Fruit fly (Drosophila melanogaster) whole organism, wandering third instar larva: Measurements from ENCODE around the gene SdhC.

Experiments used
- CG32264 ChIP-seq: fragments of 200-800 bp; sonication (Bioruptor generic); optimal IDR thresholded peaks from 2 replicates; lab custom pipeline; 2016; ENCODE audit warnings: missing biosample characterization, missing genetic modification characterization
- CG9705 ChIP-seq: fragments of 200-800 bp; sonication (Bioruptor generic); optimal IDR thresholded peaks from 2 replicates; lab custom pipeline; 2018; ENCODE audit warnings: missing biosample characterization, mild to moderate bottlenecking, missing genetic modification characterization
- CrebA ChIP-seq: fragments of 200-800 bp; sonication (Bioruptor generic); optimal IDR thresholded peaks from 2 replicates; lab custom pipeline; 2016; ENCODE audit warnings: missing biosample characterization, mild to moderate bottlenecking, missing genetic modification characterization, borderline replicate concordance
- Dfd ChIP-seq: fragments of >200 bp; optimal IDR thresholded peaks from 2 replicates; lab custom pipeline; 2017; ENCODE audit warnings: missing biosample characterization, missing genetic modification characterization
- Dif ChIP-seq: fragments of 200-275, 200-300 bp; sonication (Bioruptor generic); optimal IDR thresholded peaks from 2 replicates; lab custom pipeline; 2018; ENCODE audit warnings: missing biosample characterization, missing genetic modification characterization; ENCODE audit not compliant: partially characterized antibody
- HLH106 ChIP-seq: fragments of 200-800 bp; optimal IDR thresholded peaks from 3 replicates; lab custom pipeline; 2019; ENCODE audit warnings: missing biosample characterization, mild to moderate bottlenecking, missing genetic modification characterization, moderate library complexity
- Hnf4 ChIP-seq: fragments of 200-800 bp; sonication (Bioruptor generic); optimal IDR thresholded peaks from 2 replicates; lab custom pipeline; 2016; ENCODE audit warnings: missing biosample characterization, mild to moderate bottlenecking, missing genetic modification characterization
- Hr78 ChIP-seq: fragments of >200 bp; optimal IDR thresholded peaks from 2 replicates; lab custom pipeline; 2017; ENCODE audit warnings: missing biosample characterization, missing genetic modification characterization
- Hr83 ChIP-seq: fragments of 200-300 bp; sonication (Bioruptor generic); optimal IDR thresholded peaks from 2 replicates; lab custom pipeline; 2016; ENCODE audit warnings: missing biosample characterization, mild to moderate bottlenecking, missing genetic modification characterization, moderate library complexity; ENCODE audit not compliant: poor library complexity, severe bottlenecking
- Jra ChIP-seq: sonication (Bioruptor generic); optimal IDR thresholded peaks from 2 replicates; lab custom pipeline; 2016; ENCODE audit warnings: missing biosample characterization, missing genetic modification characterization
- Mio ChIP-seq: sonication (Bioruptor generic); optimal IDR thresholded peaks from 2 replicates; lab custom pipeline; 2016; ENCODE audit warnings: missing biosample characterization, missing genetic modification characterization
- Myc ChIP-seq: fragments of >200 bp; optimal IDR thresholded peaks from 2 replicates; lab custom pipeline; 2017
- N ChIP-seq: fragments of >200 bp; optimal IDR thresholded peaks from 2 replicates; lab custom pipeline; 2018; ENCODE audit warnings: missing biosample characterization, missing external identifiers, missing genetic modification characterization
- OdsH ChIP-seq: fragments of 200-800 bp; sonication (Bioruptor generic); optimal IDR thresholded peaks from 2 replicates; lab custom pipeline; 2016; ENCODE audit warnings: missing biosample characterization, mild to moderate bottlenecking, missing genetic modification characterization
- Rel ChIP-seq, 2 experiments: fragments of 200-800 bp; sonication (Bioruptor generic) in 1 of 2; optimal IDR thresholded peaks; 2 replicates in 1 of 2; 3 replicates in 1 of 2; lab custom pipeline; 2016 to 2019; ENCODE audit warnings: mild to moderate bottlenecking in 2 of 2, missing biosample characterization in 2 of 2, missing genetic modification characterization in 2 of 2, moderate library complexity in 1 of 2
- Sp1 ChIP-seq: fragments of 200-800 bp; sonication (Bioruptor generic); optimal IDR thresholded peaks from 3 replicates; lab custom pipeline; 2019; ENCODE audit warnings: missing biosample characterization, mild to moderate bottlenecking, missing genetic modification characterization, moderate library complexity
- Vsx2 ChIP-seq: fragments of 200-300, 225-300 bp; sonication (Bioruptor generic); optimal IDR thresholded peaks from 2 replicates; lab custom pipeline; 2018; ENCODE audit warnings: missing biosample characterization, missing genetic modification characterization; ENCODE audit not compliant: partially characterized antibody
- br ChIP-seq: fragments of 200-800 bp; sonication (Bioruptor generic); optimal IDR thresholded peaks from 2 replicates; lab custom pipeline; 2016; ENCODE audit warnings: missing biosample characterization, missing genetic modification characterization
- brk ChIP-seq: fragments of 200-800 bp; sonication (Bioruptor generic); optimal IDR thresholded peaks from 2 replicates; lab custom pipeline; 2016; ENCODE audit warnings: missing biosample characterization, mild to moderate bottlenecking, missing genetic modification characterization
- dl ChIP-seq, 2 experiments: fragments of 175-275, 200-275 bp in 1 of 2; fragments of 200-275 bp in 1 of 2; sonication (Bioruptor generic); optimal IDR thresholded peaks; lab custom pipeline; 2018; ENCODE audit warnings: mild to moderate bottlenecking in 2 of 2, missing biosample characterization in 2 of 2, missing genetic modification characterization in 2 of 2, moderate library complexity in 2 of 2; ENCODE audit not compliant: partially characterized antibody in 2 of 2, insufficient read depth in 1 of 2
- dmrt93B ChIP-seq: fragments of 200-800 bp; sonication (Bioruptor generic); optimal IDR thresholded peaks from 2 replicates; lab custom pipeline; 2018; ENCODE audit warnings: missing biosample characterization, mild to moderate bottlenecking, missing genetic modification characterization
- dsf ChIP-seq: sonication (Bioruptor generic); optimal IDR thresholded peaks from 2 replicates; lab custom pipeline; 2016; ENCODE audit warnings: missing biosample characterization, missing genetic modification characterization, borderline replicate concordance
- ey ChIP-seq: fragments of 200-800 bp; sonication (Bioruptor generic); optimal IDR thresholded peaks from 2 replicates; lab custom pipeline; 2016; ENCODE audit warnings: missing biosample characterization, missing genetic modification characterization
- fru ChIP-seq: fragments of 200-800 bp; sonication (Bioruptor generic); optimal IDR thresholded peaks from 3 replicates; lab custom pipeline; 2016; ENCODE audit warnings: missing biosample characterization, mild to moderate bottlenecking, missing genetic modification characterization
- h ChIP-seq: fragments of 200-800 bp; sonication (Bioruptor generic); optimal IDR thresholded peaks from 3 replicates; lab custom pipeline; 2016; ENCODE audit warnings: missing biosample characterization, mild to moderate bottlenecking, missing genetic modification characterization
- jim ChIP-seq: fragments of 175-275, 200-325 bp; sonication (Bioruptor generic); optimal IDR thresholded peaks from 2 replicates; lab custom pipeline; 2016; ENCODE audit warnings: missing biosample characterization, mild to moderate bottlenecking, missing genetic modification characterization
- lola ChIP-seq: fragments of >200 bp; optimal IDR thresholded peaks from 2 replicates; lab custom pipeline; 2017; ENCODE audit warnings: missing biosample characterization, missing genetic modification characterization
- pan ChIP-seq: fragments of >200 bp; optimal IDR thresholded peaks from 2 replicates; lab custom pipeline; 2017
- psq ChIP-seq: fragments of 200-800 bp; sonication (Bioruptor generic); optimal IDR thresholded peaks from 3 replicates; lab custom pipeline; 2017; ENCODE audit warnings: missing biosample characterization, mild to moderate bottlenecking, missing genetic modification characterization, moderate library complexity
- sv ChIP-seq: fragments of 200-800 bp; sonication (Bioruptor generic); optimal IDR thresholded peaks from 3 replicates; lab custom pipeline; 2016; ENCODE audit warnings: missing biosample characterization, missing genetic modification characterization
- tai ChIP-seq: sonication (Bioruptor generic); optimal IDR thresholded peaks from 2 replicates; lab custom pipeline; 2016; ENCODE audit warnings: missing biosample characterization, missing genetic modification characterization
- woc ChIP-seq: sonication (Bioruptor generic); optimal IDR thresholded peaks from 2 replicates; lab custom pipeline; 2016; ENCODE audit warnings: missing biosample characterization, mild to moderate bottlenecking, missing genetic modification characterization

SdhC gene

DNA sequence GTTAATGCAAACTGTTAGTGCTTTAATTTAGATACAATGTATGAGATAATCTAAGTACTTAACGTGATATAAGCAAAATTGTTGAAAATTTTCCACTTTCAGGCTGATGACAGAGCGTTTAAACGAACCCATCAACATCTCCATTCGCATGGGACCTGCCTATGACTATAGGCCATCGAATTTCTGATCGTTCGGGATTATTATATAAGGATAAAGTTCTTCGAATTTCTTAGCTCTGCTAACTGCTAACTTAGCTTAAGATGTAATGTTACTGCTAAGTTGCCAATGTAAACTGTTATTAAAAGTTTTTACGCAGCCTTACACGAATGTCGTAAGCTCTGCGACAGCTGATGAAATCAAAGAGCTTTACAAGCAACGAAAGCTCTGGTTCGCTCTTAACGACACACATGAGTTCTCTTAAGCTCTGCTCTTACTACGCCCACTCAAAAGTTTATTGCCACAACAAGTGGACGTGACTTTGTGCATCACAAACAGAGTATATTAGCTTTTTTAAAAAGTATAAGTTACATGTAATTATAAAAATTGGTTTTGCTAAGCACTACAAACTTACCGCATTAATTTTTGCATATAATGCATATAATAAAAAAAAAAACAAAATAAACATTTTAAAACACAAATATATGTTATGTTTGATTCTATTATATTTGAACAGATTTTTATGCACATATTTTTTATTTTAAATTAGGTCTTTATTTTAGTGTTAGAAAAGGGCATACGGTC lies 12.8 kb downstream of the SdhC start (continued):
- TF ChIP-seq dl (GFP tag; optimal IDR thresholded peaks at IDR 0.05; lab: Kevin White, UChicago; ENCODE audit: insufficient read depth in 1 of 2, partially characterized antibody in 2 of 2) (no peak), sv (GFP tag; lab: Kevin White, UChicago) (peak; percentile 95), Rel (GFP tag; optimal IDR thresholded peaks at IDR 0.05; lab: Kevin White, UChicago) (peak; percentile 73), Rel (tag; optimal IDR thresholded peaks at IDR 0.05; lab: Kevin White, UChicago) (peak; percentile 65), Hr83 (no peak)

DNA sequence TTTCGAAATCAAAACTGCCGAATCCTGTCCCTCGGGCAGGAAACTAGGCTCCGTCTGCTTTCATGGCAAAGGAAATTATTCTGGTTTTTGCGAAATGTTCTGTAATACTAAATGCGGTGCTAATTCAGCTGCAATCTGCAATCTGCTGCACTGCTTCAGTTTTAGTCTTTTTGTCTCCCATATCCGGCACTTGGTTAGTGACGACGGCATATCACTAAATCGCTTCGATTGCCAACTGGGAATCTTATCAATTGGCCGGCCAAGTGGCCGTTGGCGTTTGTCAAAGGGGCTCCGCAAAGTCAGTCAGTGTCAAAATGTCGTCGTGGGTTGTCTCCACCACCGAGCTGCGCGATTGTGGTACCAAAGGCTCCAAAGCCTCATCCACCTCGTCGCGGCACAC lies 13.9 kb downstream of the SdhC start, which contains the start of gene CG18577:
CG18577 (plus strand) TSS at position 301 of the 400 bp plus-strand sequence.
- no peak for TF ChIP-seq psq (GFP tag; lab: Kevin White, UChicago)
- TF ChIP-seq ey (GFP tag; lab: Kevin White, UChicago): no peak
- no peak for TF ChIP-seq OdsH
- TF ChIP-seq Dfd (GFP tag; lab: Kevin White, UChicago): no peak
- no peak for TF ChIP-seq fru (GFP tag; lab: Kevin White, UChicago)
- TF ChIP-seq Vsx2: no peak
- TF ChIP-seq jim (GFP tag; lab: Kevin White, UChicago): no peak
- TF ChIP-seq Myc (lab: Kevin White, UChicago): no peak
- TF ChIP-seq woc (GFP tag; lab: Kevin White, UChicago): no peak
- TF ChIP-seq CrebA (GFP tag; lab: Kevin White, UChicago): no peak
- TF ChIP-seq br (GFP tag; lab: Kevin White, UChicago): no peak

DNA sequence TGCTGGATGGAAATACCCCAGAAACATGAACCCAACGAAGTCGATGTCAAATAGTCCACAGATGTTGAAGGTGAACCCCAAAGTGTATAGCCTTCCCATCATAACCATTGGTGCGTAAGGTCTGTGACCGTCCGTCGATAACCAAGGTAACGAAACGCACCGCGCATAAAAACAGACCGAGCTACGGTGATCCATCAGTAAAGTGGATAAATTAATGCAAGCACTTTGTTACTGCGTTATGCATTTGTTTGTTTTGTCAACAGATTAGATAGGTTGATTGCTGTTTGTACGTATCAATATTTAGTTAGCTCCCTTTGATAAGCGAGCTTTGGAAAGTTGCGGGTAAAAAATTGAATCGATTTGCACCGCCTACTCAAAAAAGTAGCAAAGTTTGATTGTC lies 31.3 kb downstream of the SdhC start:
- TF ChIP-seq pan (lab: Kevin White, UChicago) (no peak), dsf (GFP tag; lab: Kevin White, UChicago) (no peak), Jra (GFP tag; lab: Kevin White, UChicago) (no peak), Hr78 (GFP tag; lab: Kevin White, UChicago) (no peak), N (no peak), CrebA (GFP tag; lab: Kevin White, UChicago) (no peak), br (GFP tag; lab: Kevin White, UChicago) (no peak), sv (GFP tag; lab: Kevin White, UChicago) (no peak)
- TF ChIP-seq, all 38 proteins: peak for 0

DNA sequence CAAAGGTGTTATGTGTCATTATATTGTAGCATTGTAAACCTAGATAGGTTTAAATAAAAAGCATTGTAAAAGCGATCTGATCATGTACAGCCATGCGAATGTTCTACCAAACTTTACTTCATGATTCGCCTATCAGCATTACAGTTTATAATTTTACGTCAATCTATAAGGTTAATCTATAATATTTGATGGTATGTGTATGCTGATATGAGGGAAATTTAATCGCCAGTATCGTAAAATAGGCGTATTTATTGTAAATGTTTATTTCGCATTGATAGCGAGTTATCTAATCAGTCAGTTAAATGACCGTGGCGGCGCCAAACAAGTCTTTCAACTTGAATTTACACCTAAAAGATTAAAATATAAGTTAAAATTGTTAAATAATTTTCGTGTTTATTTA lies 32.1 kb downstream of the SdhC start:
- no peak for TF ChIP-seq CG32264 (GFP tag; lab: Kevin White, UChicago)
- TF ChIP-seq psq (GFP tag; lab: Kevin White, UChicago): no peak
- TF ChIP-seq dmrt93B (GFP tag; lab: Kevin White, UChicago): no peak
- TF ChIP-seq Dif (GFP tag; lab: Kevin White, UChicago): no peak
- no peak for TF ChIP-seq OdsH
- no peak for TF ChIP-seq HLH106 (tag; lab: Kevin White, UChicago)
- no peak for TF ChIP-seq woc (GFP tag; lab: Kevin White, UChicago)
- TF ChIP-seq dl (GFP tag; optimal IDR thresholded peaks at IDR 0.05; lab: Kevin White, UChicago; ENCODE audit: insufficient read depth in 1 of 2, partially characterized antibody in 2 of 2): no peak
- no peak for TF ChIP-seq Sp1 (GFP tag; lab: Kevin White, UChicago)
- TF ChIP-seq Hnf4 (GFP tag; lab: Kevin White, UChicago): no peak
- TF ChIP-seq jim (GFP tag; lab: Kevin White, UChicago): no peak
- TF ChIP-seq br (GFP tag; lab: Kevin White, UChicago): no peak
- no peak for TF ChIP-seq Vsx2
- no peak for TF ChIP-seq brk (GFP tag; lab: Kevin White, UChicago)
- no peak for TF ChIP-seq CG9705
- TF ChIP-seq Rel (GFP tag; optimal IDR thresholded peaks at IDR 0.05; lab: Kevin White, UChicago): no peak
- no peak for TF ChIP-seq Rel (tag; optimal IDR thresholded peaks at IDR 0.05; lab: Kevin White, UChicago)

DNA sequence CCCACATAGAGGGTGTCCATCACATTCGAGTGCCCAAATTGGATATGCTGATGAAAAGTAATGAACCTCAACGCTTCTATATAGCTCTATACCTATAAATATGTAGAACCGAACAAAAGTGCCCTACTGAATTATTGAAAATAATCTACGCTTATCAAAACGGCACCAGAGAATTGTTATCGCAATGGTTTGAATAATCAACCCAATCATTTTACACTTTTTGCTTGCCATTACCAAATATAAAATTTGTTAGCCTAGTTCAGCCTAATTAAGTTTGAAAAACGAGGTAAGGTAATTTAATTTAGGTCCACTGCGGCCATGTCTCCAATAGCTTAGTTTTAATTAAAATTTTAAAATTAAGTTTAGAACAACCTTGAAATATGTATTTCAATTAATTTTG lies 33.9 kb downstream of the SdhC start:
- TF ChIP-seq psq (GFP tag; lab: Kevin White, UChicago): no peak
- no peak for TF ChIP-seq Dif (GFP tag; lab: Kevin White, UChicago)
- TF ChIP-seq tai: no peak
- no peak for TF ChIP-seq lola (GFP tag; lab: Kevin White, UChicago)
- TF ChIP-seq woc (GFP tag; lab: Kevin White, UChicago): no peak
- no peak for TF ChIP-seq Rel (GFP tag; optimal IDR thresholded peaks at IDR 0.05; lab: Kevin White, UChicago)
- no peak for TF ChIP-seq Rel (tag; optimal IDR thresholded peaks at IDR 0.05; lab: Kevin White, UChicago)
- no peak for TF ChIP-seq pan (lab: Kevin White, UChicago)
- TF ChIP-seq Hr78 (GFP tag; lab: Kevin White, UChicago): no peak
- no peak for TF ChIP-seq Mio (GFP tag; lab: Kevin White, UChicago)
- TF ChIP-seq Dfd (GFP tag; lab: Kevin White, UChicago): no peak
- TF ChIP-seq h (GFP tag; lab: Kevin White, UChicago): no peak
- TF ChIP-seq dsf (GFP tag; lab: Kevin White, UChicago): no peak
- TF ChIP-seq Jra (GFP tag; lab: Kevin White, UChicago): no peak
- no peak for TF ChIP-seq sv (GFP tag; lab: Kevin White, UChicago)
